Fruit fly (Drosophila melanogaster) whole organism: ENCODE measurements around the gene CG31233.

ENCODE experiments used
- CG8478 ChIP-seq: fragments of >200 bp; optimal IDR thresholded peaks from 2 replicates; lab custom pipeline; 2018; ENCODE audit warnings: inconsistent platforms
- Dll ChIP-seq: fragments of >200 bp; optimal IDR thresholded peaks from 2 replicates; lab custom pipeline; 2017
- pan ChIP-seq: fragments of >200 bp; optimal IDR thresholded peaks from 2 replicates; lab custom pipeline; 2017
- psq ChIP-seq: fragments of >200 bp; optimal IDR thresholded peaks from 2 replicates; lab custom pipeline; 2017
- usp ChIP-seq: fragments of >200 bp; optimal IDR thresholded peaks from 2 replicates; lab custom pipeline; 2017; ENCODE audit warnings: missing biosample characterization, missing genetic modification characterization, mixed read lengths

DNA sequence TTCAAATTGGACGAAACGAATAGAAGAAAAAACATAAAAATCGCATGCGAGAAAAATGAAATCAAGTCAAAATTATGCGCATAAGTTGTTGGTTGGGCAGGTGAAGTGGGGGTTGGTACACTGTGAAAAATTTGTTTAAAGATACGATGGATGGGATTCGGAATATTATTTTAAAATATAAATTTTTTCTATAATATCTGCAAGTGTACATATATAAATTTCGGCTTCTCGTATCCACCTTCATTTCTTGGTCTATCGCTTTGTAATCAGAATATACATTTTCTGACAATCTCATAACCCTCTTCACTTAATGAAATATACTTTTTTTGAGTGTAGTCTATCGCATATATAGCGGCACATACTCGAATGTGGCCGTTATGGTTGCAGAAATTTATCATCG is 46.3 kb upstream of the CG31233 start:
- TF ChIP-seq psq (lab: Kevin White, UChicago) (no peak), Dll (lab: Kevin White, UChicago) (no peak), pan (lab: Kevin White, UChicago) (no peak), CG8478 (lab: Kevin White, UChicago) (no peak), usp (GFP tag; lab: Kevin White, UChicago) (no peak)
